Fruit fly (Drosophila melanogaster) ovary, adult (tissue): ENCODE measurements around the gene HDAC3.

ENCODE experiments used
- CG17801 ChIP-seq: fragments of 200-800 bp; optimal IDR thresholded peaks from 2 replicates; lab custom pipeline; 2019; ENCODE audit warnings: missing biosample characterization, mild to moderate bottlenecking, missing genetic modification characterization, moderate library complexity; ENCODE audit not compliant: partially characterized antibody

The HDAC3 gene

dm6 chr3R:5474551-5474950, at the start of gene HDAC3, which contains the start of the genes CG45100 and Hcs:
HDAC3 (minus strand) TSS chr3R:5474600.
CG45100 (minus strand) TSS chr3R:5474600.
Hcs (plus strand) TSS chr3R:5474899.
- no peak for TF ChIP-seq CG17801 (GFP tag; lab: Kevin White, UChicago)

DNA sequence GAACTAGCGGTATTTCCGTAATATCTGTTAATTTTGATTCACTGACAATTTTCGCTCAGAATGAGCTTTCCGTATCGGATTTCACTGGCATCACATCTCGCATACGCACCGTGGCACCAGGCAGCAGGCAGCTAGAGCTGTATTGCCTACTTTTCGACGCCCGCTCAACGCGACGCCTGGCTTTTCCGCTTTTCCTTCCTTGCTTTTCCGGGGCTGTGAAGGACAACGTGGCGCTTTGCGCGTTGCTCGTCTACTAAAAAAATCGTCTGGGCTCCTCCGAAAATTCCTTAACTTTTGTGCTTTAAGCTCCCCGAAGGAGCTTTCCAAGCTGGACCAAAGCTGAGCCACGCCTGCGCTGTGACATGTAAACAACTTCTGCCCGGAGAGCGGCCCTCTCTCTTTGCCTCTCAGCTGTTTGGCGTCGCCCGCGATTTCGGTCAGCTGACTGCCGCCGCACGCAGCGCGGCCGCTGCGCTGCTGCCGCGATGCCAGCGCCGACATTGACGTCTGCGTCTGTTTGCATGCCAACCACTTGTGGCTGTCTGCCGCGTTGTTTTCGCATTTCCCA, 48.8 kb upstream of the HDAC3 start, which contains the start of the genes CG43845 and Nmdar1:
Gene CG43845, minus strand, starts transcription at position 51 of the 568 bp plus-strand sequence.
Gene Nmdar1, minus strand, starts transcription at position 259 of the 568 bp plus-strand sequence.
- TF ChIP-seq CG17801 (GFP tag; lab: Kevin White, UChicago) = no peak

DNA sequence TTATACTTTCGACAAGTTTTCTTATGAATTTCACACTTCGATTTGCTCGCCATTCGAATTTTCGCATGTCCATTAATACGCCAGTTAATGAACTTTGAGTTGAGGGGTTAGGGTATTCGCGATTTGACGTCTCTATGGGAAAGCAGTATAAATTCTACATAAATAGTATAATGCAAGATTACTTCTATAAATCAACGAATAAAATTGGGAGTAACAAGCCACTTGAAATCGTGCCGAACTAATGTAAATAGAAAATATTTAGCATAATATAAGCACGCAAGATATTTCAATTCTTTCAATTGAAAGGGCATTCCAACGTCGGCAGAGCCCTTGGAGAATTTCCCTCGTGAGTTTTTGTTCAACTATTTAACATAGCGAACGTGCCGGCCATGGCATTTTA, 46.2 kb upstream of the HDAC3 start:
- peak; percentile 58 for TF ChIP-seq CG17801 (GFP tag; lab: Kevin White, UChicago)

dm6 chr3R:5519789-5520188, 45.4 kb upstream of the HDAC3 start:
- TF ChIP-seq CG17801 (GFP tag; lab: Kevin White, UChicago) = no peak

- TF ChIP-seq CG17801 (GFP tag; lab: Kevin White, UChicago) = no peak
These were observed 44.2 kb upstream of the HDAC3 start for dm6 chr3R:5518627-5519026.

- no peak for TF ChIP-seq CG17801 (GFP tag; lab: Kevin White, UChicago)
These were observed 43.4 kb upstream of the HDAC3 start for dm6 chr3R:5517876-5518211.

DNA sequence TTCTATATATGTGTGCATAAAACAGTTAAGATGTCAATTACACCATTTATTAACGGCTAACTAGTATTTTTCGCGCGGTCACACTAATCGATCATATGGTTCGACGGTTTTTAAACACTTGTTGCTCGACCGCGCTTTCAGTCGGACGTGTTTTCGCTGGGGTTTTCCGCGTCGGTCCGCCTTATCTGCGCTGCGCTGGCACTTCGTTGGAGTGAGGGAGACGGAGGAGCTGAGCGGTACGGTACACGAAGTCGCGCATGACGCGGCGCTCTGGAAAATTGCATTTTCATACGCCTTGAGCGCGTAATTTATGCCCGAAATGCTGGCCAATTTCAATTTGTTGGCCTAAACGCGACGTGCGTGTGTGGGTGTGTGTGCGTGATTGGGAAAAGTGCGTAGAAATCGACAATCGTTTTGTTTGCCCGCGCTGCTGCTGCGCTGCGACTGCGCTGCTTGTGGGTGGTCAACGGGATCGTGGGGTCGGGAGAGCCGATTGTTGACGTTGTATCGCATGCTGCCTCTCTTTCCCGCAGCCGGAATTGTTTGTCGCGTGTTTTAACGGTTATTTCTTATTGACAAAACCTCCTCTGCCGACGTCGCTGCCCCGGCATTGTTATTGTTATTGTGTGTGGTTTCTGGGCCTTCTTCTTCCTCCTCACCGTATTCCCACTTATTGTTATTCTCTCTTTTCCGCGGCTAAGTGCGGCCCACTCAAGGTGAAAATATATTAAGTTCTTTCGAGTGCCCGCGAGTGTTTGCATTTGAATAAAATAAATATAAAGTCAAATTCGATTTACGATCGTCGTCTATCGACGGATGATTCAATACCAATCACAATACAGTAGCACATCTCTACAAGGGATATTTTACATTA, 42.8 kb upstream of the HDAC3 start, which contains the start of gene Itpr:
Gene Itpr, plus strand, starts transcription at position 116 of the 874 bp plus-strand sequence.
- TF ChIP-seq CG17801 (GFP tag; lab: Kevin White, UChicago) = peak; percentile 15

dm6 chr3R:5516582-5517001, 42.2 kb upstream of the HDAC3 start:
- TF ChIP-seq CG17801 (GFP tag; lab: Kevin White, UChicago) = no peak

dm6 chr3R:5514759-5515158, 40.4 kb upstream of the HDAC3 start:
- no peak for TF ChIP-seq CG17801 (GFP tag; lab: Kevin White, UChicago)

- TF ChIP-seq CG17801 (GFP tag; lab: Kevin White, UChicago) = no peak
These were observed 29.5 kb upstream of the HDAC3 start for dm6 chr3R:5503789-5504387.

DNA sequence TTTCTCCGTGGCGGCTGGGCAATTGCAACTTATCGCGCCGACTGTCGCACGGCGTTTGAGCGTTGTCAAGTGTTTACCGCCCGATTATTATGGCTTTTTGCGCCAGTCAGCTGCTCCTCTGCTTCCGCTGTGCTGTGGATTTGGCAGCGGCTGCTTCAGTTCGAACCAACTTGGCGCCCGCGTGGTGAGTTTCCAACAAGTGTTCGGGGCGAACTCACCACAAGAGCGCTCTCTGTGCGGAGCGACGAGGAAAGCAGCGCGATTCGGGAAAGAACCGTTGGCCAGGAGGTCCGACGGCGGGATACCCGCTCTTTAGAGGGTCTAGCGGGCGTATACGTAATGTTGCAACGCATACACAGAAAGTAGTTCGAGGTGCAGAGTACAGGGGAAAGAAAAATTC, 28.2 kb upstream of the HDAC3 start, which contains the start of gene NKCC:
Gene NKCC, minus strand, starts transcription at position 57 of the 400 bp plus-strand sequence.
- no peak for TF ChIP-seq CG17801 (GFP tag; lab: Kevin White, UChicago)

DNA sequence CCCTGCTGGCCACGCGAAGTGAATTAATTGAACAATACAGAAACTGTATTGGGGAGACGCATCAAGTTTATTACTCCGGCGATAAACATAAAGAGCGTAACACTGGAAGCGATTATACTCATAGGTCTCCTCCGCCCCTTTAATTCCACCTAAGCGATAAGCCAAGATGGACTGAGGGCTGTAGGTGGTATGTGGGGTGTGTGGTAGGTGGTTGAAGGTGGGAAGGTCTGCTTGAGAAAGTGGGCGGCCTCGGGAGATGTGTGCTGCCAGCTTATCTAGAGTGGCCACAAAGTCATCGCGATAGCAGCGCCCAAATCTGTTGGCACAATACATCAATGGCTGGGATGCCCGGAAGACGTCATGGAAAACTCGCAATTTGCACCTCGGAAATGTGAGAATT, 23.2 kb upstream of the HDAC3 start:
- TF ChIP-seq CG17801 (GFP tag; lab: Kevin White, UChicago) = no peak

- TF ChIP-seq CG17801 (GFP tag; lab: Kevin White, UChicago) = peak; percentile 64
These were observed 10.9 kb upstream of the HDAC3 start, which contains the start of gene CG31550 for dm6 chr3R:5485295-5485718. CG31550 (plus strand) TSS chr3R:5485543.

DNA sequence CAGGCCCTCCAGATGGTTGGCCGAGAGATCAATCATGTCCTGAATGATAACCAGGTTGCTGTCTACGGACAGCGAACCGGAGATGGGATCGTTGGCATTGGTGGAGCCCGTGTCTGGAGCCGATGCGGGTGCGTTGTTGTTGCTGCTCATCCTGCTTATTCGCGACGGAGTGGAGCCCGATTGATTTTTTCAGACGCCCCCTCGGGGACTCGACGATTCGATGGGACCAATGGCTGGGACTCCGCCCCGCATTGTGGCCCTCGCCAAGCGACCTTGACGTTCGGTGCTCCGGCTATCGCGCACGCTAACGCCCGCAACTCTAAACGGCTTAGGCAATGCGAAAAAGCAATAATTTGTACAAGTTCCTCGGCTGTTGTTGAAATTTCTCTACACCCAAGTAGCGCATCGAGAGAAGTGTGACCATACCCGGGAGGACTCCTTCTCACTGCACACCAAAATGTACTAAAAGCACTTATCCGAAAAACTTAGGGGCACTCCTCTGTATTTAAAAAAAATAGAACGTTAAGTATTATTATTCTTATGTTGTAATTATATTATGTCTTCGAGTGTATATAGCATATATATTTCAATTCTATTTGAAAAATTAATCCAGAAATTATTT, 9.2 kb upstream of the HDAC3 start, which contains the start of gene ksr:
Gene ksr, minus strand, starts transcription at position 419 of the 622 bp plus-strand sequence.
- TF ChIP-seq CG17801 (GFP tag; lab: Kevin White, UChicago) = peak; percentile 11
